Worm (Caenorhabditis elegans) whole organism, L3 larva: Measurements from ENCODE around the gene F22B7.9.

Source experiments
- ceh-82 ChIP-seq: fragments of 150-350 bp; optimal IDR thresholded peaks from 2 replicates; lab custom pipeline; 2014; ENCODE audit warnings: missing biosample characterization, missing genetic modification characterization
- elt-1 ChIP-seq: fragments of 150-350 bp; optimal IDR thresholded peaks from 2 replicates; lab custom pipeline; 2014; ENCODE audit warnings: missing biosample characterization, missing genetic modification characterization
- fkh-10 ChIP-seq: sonication (generic microtip); optimal IDR thresholded peaks from 2 replicates; lab custom pipeline; 2017; ENCODE audit warnings: missing biosample characterization, missing genetic modification reagents, missing genetic modification characterization
- fos-1 ChIP-seq: fragments of 150-350 bp; optimal IDR thresholded peaks from 2 replicates; lab custom pipeline; 2014; ENCODE audit warnings: missing biosample characterization, missing genetic modification characterization
- nhr-12 ChIP-seq: fragments of 150-350 bp; optimal IDR thresholded peaks from 2 replicates; lab custom pipeline; 2014; ENCODE audit warnings: missing biosample characterization, missing genetic modification characterization
- nhr-28 ChIP-seq: fragments of 150-350 bp; optimal IDR thresholded peaks from 2 replicates; lab custom pipeline; 2014; ENCODE audit warnings: missing biosample characterization, missing genetic modification characterization
- nhr-67 ChIP-seq: fragments of 150-350 bp; optimal IDR thresholded peaks from 2 replicates; lab custom pipeline; 2014; ENCODE audit warnings: missing biosample characterization, missing genetic modification characterization
- pha-4 ChIP-seq: fragments of 150-350 bp; optimal IDR thresholded peaks from 2 replicates; lab custom pipeline; 2014; ENCODE audit warnings: missing biosample characterization, missing genetic modification reagents, missing genetic modification characterization
- unc-62 ChIP-seq: fragments of 150-350 bp; sonication (generic microtip); optimal IDR thresholded peaks from 4 replicates; lab custom pipeline; 2014; ENCODE audit warnings: missing biosample characterization, missing genetic modification reagents, missing genetic modification characterization

DNA sequence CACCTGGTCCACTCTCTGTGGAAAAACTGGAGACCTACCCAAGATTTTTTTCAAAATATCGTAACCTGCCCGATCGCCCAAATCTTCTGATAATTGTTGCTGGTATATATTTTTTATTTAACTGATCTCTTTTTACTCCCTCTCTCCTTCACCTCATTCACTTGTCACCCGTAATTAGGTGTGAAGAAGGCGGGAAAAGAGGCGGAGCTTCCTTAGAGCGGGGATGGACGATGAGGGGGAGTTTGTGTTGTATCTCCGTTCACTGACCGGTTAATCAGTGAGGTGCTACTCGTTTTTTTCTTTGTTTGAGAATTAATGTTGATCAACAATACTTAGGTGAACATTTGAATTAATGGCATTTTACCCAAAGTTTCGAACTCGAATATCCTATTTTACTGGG lies 31.3 kb downstream of the F22B7.9 start, which contains the start of gene ceh-16:
- TF ChIP-seq unc-62 (GFP tag; lab: Kevin White, UChicago), result no peak
- TF ChIP-seq elt-1 (tag; lab: Kevin White, UChicago), result no peak
- no peak for TF ChIP-seq fos-1 (tag; lab: Kevin White, UChicago)
- TF ChIP-seq fkh-10 (GFP tag; lab: Kevin White, UChicago), result no peak
- no peak for TF ChIP-seq nhr-67 (tag; lab: Kevin White, UChicago)
- no peak for TF ChIP-seq nhr-12 (tag; lab: Kevin White, UChicago)
- no peak for TF ChIP-seq nhr-28 (tag; lab: Kevin White, UChicago)
- TF ChIP-seq ceh-82, result no peak
- no peak for TF ChIP-seq pha-4 (tag; lab: Kevin White, UChicago)
